ENCODE assay signal across 1 fruit fly cellular context in the genomic region with DNA sequence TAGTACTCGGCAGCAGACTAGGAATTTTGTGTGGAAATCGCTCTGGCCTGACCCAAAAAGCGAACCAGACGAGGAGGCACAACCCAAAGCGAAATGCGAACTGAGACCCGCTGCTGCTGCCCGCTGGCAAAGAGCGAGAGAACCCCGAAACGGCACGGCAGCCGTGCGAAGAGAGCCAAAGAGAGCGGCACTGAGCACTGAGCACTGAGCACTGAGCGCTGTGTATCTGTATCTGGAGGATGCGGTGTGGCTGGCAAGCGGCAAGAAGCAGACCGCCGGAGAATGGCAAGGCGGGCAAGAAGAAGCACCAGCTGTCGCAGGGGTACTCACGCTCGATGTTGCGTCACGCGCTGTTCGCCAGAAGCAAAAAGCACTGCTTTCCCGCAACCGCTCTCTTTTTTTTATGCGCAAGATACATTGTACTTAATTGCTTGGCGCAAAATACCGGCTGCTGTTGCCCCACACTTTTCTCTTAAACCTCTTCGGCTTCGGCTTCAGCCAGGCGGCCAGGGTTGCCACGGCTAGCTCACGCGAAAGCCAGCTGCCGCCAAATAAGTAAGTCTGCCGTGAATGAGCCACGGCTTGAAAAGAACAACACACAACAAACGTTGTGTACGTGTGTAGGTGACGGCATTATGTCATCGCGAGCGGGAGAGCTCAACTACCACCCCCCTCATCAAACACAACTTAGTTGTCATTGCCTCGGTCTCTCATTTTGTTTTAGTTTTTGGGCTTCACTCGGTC.
TF ChIP-seq lines count a peak whose summit lies in the region.

No protein-coding gene starts in this region.

TF ChIP-seq in whole organism, embryonic, 481 proteins besides CTCF, POLR2A, EP300 and RAD21 (continued from another document and continues in another):
- TF ChIP-seq CG6272 (GFP tag; IDR thresholded peaks at IDR 0.05; lab: Robert Waterston, UW): no peak
- TF ChIP-seq bsh (GFP tag; optimal IDR thresholded peaks at IDR 0.05; lab: Kevin White, UChicago): peak in 1 of 2 experiments; percentile 20
- TF ChIP-seq scrt (GFP tag; optimal IDR thresholded peaks at IDR 0.05; lab: Kevin White, UChicago): peak; percentile 47
- TF ChIP-seq CG30403 (GFP tag; optimal IDR thresholded peaks at IDR 0.05; lab: Kevin White, UChicago): no peak
- TF ChIP-seq stc (GFP tag; IDR thresholded peaks at IDR 0.05; lab: Robert Waterston, UW): peak; percentile 41; the same call in 1 of the 2 replicates
- TF ChIP-seq ro (GFP tag; IDR thresholded peaks at IDR 0.05; lab: Robert Waterston, UW): no peak
- peak; percentile 91 for TF ChIP-seq YL-1 (GFP tag; optimal IDR thresholded peaks at IDR 0.05; lab: Kevin White, UChicago)
- TF ChIP-seq gsb-n (tag; optimal IDR thresholded peaks at IDR 0.05; lab: Kevin White, UChicago): peak; percentile 25
- peak; percentile 61 for TF ChIP-seq Hand (GFP tag; optimal IDR thresholded peaks at IDR 0.05; lab: Kevin White, UChicago)
- no peak for TF ChIP-seq CG12391 (tag; optimal IDR thresholded peaks at IDR 0.05; lab: Kevin White, UChicago)
- TF ChIP-seq ATbp (GFP tag; optimal IDR thresholded peaks at IDR 0.05; lab: Kevin White, UChicago): no peak
- TF ChIP-seq Sox100B (GFP tag; optimal IDR thresholded peaks at IDR 0.05; lab: Kevin White, UChicago): no peak
- TF ChIP-seq dysf (GFP tag; IDR thresholded peaks at IDR 0.05; lab: Robert Waterston, UW): no peak; the same call in 2 of the 3 replicates
- no peak for TF ChIP-seq CG11247 (GFP tag; IDR thresholded peaks at IDR 0.05; lab: Robert Waterston, UW)
- no peak for TF ChIP-seq Meics (GFP tag; optimal IDR thresholded peaks at IDR 0.05; lab: Kevin White, UChicago)
- TF ChIP-seq CG12219 (GFP tag; optimal IDR thresholded peaks at IDR 0.05; lab: Kevin White, UChicago): no peak
- TF ChIP-seq MESR4 (GFP tag; optimal IDR thresholded peaks at IDR 0.05; lab: Kevin White, UChicago): peak; percentile 61
- TF ChIP-seq CG3847 (GFP tag; IDR thresholded peaks at IDR 0.05; lab: Robert Waterston, UW): no peak
- TF ChIP-seq lola (GFP tag; optimal IDR thresholded peaks at IDR 0.05; lab: Kevin White, UChicago): no peak
- no peak for TF ChIP-seq Hmx (GFP tag; optimal IDR thresholded peaks at IDR 0.05; lab: Kevin White, UChicago)
- TF ChIP-seq Hr39 (optimal IDR thresholded peaks at IDR 0.05; lab: Kevin White, UChicago): no peak
- TF ChIP-seq gcm2 (GFP tag; optimal IDR thresholded peaks at IDR 0.05; lab: Kevin White, UChicago): peak; percentile 18
- TF ChIP-seq CG7987 (GFP tag; optimal IDR thresholded peaks at IDR 0.05; lab: Kevin White, UChicago): no peak
- TF ChIP-seq CG15514 (GFP tag; optimal IDR thresholded peaks at IDR 0.05; lab: Kevin White, UChicago): peak; percentile 34
- peak; percentile 32 for TF ChIP-seq ftz-f1 (GFP tag; optimal IDR thresholded peaks at IDR 0.05; lab: Kevin White, UChicago)
- no peak for TF ChIP-seq repo (GFP tag; optimal IDR thresholded peaks at IDR 0.05; lab: Kevin White, UChicago)
- peak; percentile 36; the same call in 1 of the 2 replicates for TF ChIP-seq CG8765 (GFP tag; IDR thresholded peaks at IDR 0.05; lab: Robert Waterston, UW)
- no peak for TF ChIP-seq CG11456 (GFP tag; IDR thresholded peaks at IDR 0.05; lab: Robert Waterston, UW)
- no peak for TF ChIP-seq ind (GFP tag; optimal IDR thresholded peaks at IDR 0.05; lab: Kevin White, UChicago)
- TF ChIP-seq toy (GFP tag; IDR thresholded peaks at IDR 0.05; lab: Robert Waterston, UW): no peak; the same call in 1 of the 2 replicates
- TF ChIP-seq Bdp1 (GFP tag; optimal IDR thresholded peaks at IDR 0.05; lab: Kevin White, UChicago): no peak
- peak; percentile 64 for TF ChIP-seq Deaf1 (tag; optimal IDR thresholded peaks at IDR 0.05; lab: Kevin White, UChicago)
- TF ChIP-seq ttk (GFP tag; IDR thresholded peaks at IDR 0.05; lab: Robert Waterston, UW): no peak
- no peak for TF ChIP-seq Atf-2 (GFP tag; optimal IDR thresholded peaks at IDR 0.05; lab: Kevin White, UChicago)
- TF ChIP-seq Usf (GFP tag; optimal IDR thresholded peaks at IDR 0.05; lab: Kevin White, UChicago): no peak
- peak; percentile 57 for TF ChIP-seq BEAF-32 (GFP tag; optimal IDR thresholded peaks at IDR 0.05; lab: Kevin White, UChicago)
- TF ChIP-seq CG30020 (tag; optimal IDR thresholded peaks at IDR 0.05; lab: Kevin White, UChicago): no peak
- peak; percentile 74 for TF ChIP-seq HmgD (GFP tag; optimal IDR thresholded peaks at IDR 0.05; lab: Kevin White, UChicago)
- no peak for TF ChIP-seq Ada2b (GFP tag; IDR thresholded peaks at IDR 0.05; lab: Robert Waterston, UW)
- TF ChIP-seq CG7963 (GFP tag; IDR thresholded peaks at IDR 0.05; lab: Robert Waterston, UW; ENCODE audit: partially characterized antibody): peak; percentile 46; the same call in 1 of the 3 replicates
- peak; percentile 7 for TF ChIP-seq CG2120 (GFP tag; optimal IDR thresholded peaks at IDR 0.05; lab: Kevin White, UChicago)
- no peak for TF ChIP-seq Ptx1 (GFP tag; IDR thresholded peaks at IDR 0.05; lab: Robert Waterston, UW)
- TF ChIP-seq Lpt (GFP tag; optimal IDR thresholded peaks at IDR 0.05; lab: Kevin White, UChicago): peak; percentile 76
- no peak for TF ChIP-seq CG9437 (GFP tag; optimal IDR thresholded peaks at IDR 0.05; lab: Kevin White, UChicago)
- TF ChIP-seq BtbVII (GFP tag; optimal IDR thresholded peaks at IDR 0.05; lab: Kevin White, UChicago): peak; percentile 57
- no peak for TF ChIP-seq Oaz (GFP tag; IDR thresholded peaks at IDR 0.05; lab: Robert Waterston, UW)
- TF ChIP-seq jumu (GFP tag; optimal IDR thresholded peaks at IDR 0.05; lab: Kevin White, UChicago): peak; percentile 40
- TF ChIP-seq cwo (GFP tag; optimal IDR thresholded peaks at IDR 0.05; lab: Kevin White, UChicago): peak; percentile 15
- TF ChIP-seq so (GFP tag; IDR thresholded peaks at IDR 0.05; lab: Robert Waterston, UW): peak; percentile 72; the same call in 2 of the 3 replicates
- peak; percentile 81 for TF ChIP-seq abd-A (tag; optimal IDR thresholded peaks at IDR 0.05; lab: Kevin White, UChicago)
- peak; percentile 2 for TF ChIP-seq eyg (GFP tag; optimal IDR thresholded peaks at IDR 0.05; lab: Kevin White, UChicago)
- peak; percentile 16 for TF ChIP-seq Mad (GFP tag; optimal IDR thresholded peaks at IDR 0.05; lab: Kevin White, UChicago)
- no peak for TF ChIP-seq unpg (GFP tag; optimal IDR thresholded peaks at IDR 0.05; lab: Kevin White, UChicago)
- TF ChIP-seq CG16779 (GFP tag; IDR thresholded peaks at IDR 0.05; lab: Robert Waterston, UW): no peak
- peak; percentile 52; the same call in 1 of the 2 replicates for TF ChIP-seq CG4360 (GFP tag; IDR thresholded peaks at IDR 0.05; lab: Robert Waterston, UW)
- TF ChIP-seq amos (GFP tag; IDR thresholded peaks at IDR 0.05; lab: Robert Waterston, UW; ENCODE audit: partially characterized antibody): 0 out of 2 replicates have a peak, but pooled peaks have one; percentile 35
- no peak for TF ChIP-seq CG33213 (GFP tag; optimal IDR thresholded peaks at IDR 0.05; lab: Kevin White, UChicago)
- no peak for TF ChIP-seq odd (GFP tag; optimal IDR thresholded peaks at IDR 0.05; lab: Kevin White, UChicago)
- TF ChIP-seq CG12769 (tag; optimal IDR thresholded peaks at IDR 0.05; lab: Kevin White, UChicago): peak; percentile 68
- no peak for TF ChIP-seq seq (GFP tag; IDR thresholded peaks at IDR 0.05; lab: Robert Waterston, UW)
- TF ChIP-seq pum (GFP tag; optimal IDR thresholded peaks at IDR 0.05; lab: Kevin White, UChicago): no peak
- no peak for TF ChIP-seq Elba2 (GFP tag; optimal IDR thresholded peaks at IDR 0.05; lab: Kevin White, UChicago)
- no peak for TF ChIP-seq CG11085 (GFP tag; IDR thresholded peaks at IDR 0.05; lab: Robert Waterston, UW)
- TF ChIP-seq lab (GFP tag; optimal IDR thresholded peaks at IDR 0.05; lab: Kevin White, UChicago): peak; percentile 51
- TF ChIP-seq CG8290 (GFP tag; optimal IDR thresholded peaks at IDR 0.05; lab: Kevin White, UChicago): peak; percentile 29
- peak; percentile 45 to 60 for TF ChIP-seq CG8290 (tag; optimal IDR thresholded peaks at IDR 0.05; lab: Kevin White, UChicago)
- peak; percentile 22; the same call in 1 of the 2 replicates for TF ChIP-seq tna (GFP tag; IDR thresholded peaks at IDR 0.05; lab: Robert Waterston, UW; ENCODE audit: partially characterized antibody)
- TF ChIP-seq Asciz (GFP tag; optimal IDR thresholded peaks at IDR 0.05; lab: Kevin White, UChicago): no peak
- no peak for TF ChIP-seq CG10366 (GFP tag; IDR thresholded peaks at IDR 0.05; lab: Robert Waterston, UW)
- TF ChIP-seq tup (GFP tag; optimal IDR thresholded peaks at IDR 0.05; lab: Kevin White, UChicago): no peak
- peak; percentile 21 for TF ChIP-seq Blimp-1 (GFP tag; optimal IDR thresholded peaks at IDR 0.05; lab: Kevin White, UChicago)
- TF ChIP-seq Sin3A (optimal IDR thresholded peaks at IDR 0.05; lab: Kevin White, UChicago): no peak
- TF ChIP-seq tio (GFP tag; optimal IDR thresholded peaks at IDR 0.05; lab: Kevin White, UChicago): no peak
- TF ChIP-seq CG17802 (tag; optimal IDR thresholded peaks at IDR 0.05; lab: Kevin White, UChicago): no peak
- TF ChIP-seq MBD-R2 (GFP tag; IDR thresholded peaks at IDR 0.05; lab: Robert Waterston, UW): peak; percentile 73
- TF ChIP-seq caup (GFP tag; optimal IDR thresholded peaks at IDR 0.05; lab: Kevin White, UChicago; ENCODE audit: severe bottlenecking): peak; percentile 4
- TF ChIP-seq gt (GFP tag; IDR thresholded peaks at IDR 0.05; lab: Robert Waterston, UW): peak; percentile 21; the same call in 1 of the 2 replicates
- peak; percentile 36 for TF ChIP-seq da (GFP tag; optimal IDR thresholded peaks at IDR 0.05; lab: Kevin White, UChicago)
- TF ChIP-seq CG9609 (GFP tag; optimal IDR thresholded peaks at IDR 0.05; lab: Kevin White, UChicago): no peak
- no peak for TF ChIP-seq CG8089 (GFP tag; optimal IDR thresholded peaks at IDR 0.05; lab: Kevin White, UChicago)
- TF ChIP-seq CG17328 (GFP tag; IDR thresholded peaks at IDR 0.05; lab: Robert Waterston, UW): peak; percentile 50; the same call in 1 of the 2 replicates
- TF ChIP-seq fd96Cb (tag; optimal IDR thresholded peaks at IDR 0.05; lab: Kevin White, UChicago): no peak
- peak; percentile 61 for TF ChIP-seq Jarid2 (GFP tag; optimal IDR thresholded peaks at IDR 0.05; lab: Kevin White, UChicago)
- peak; percentile 9 for TF ChIP-seq lilli (GFP tag; optimal IDR thresholded peaks at IDR 0.05; lab: Kevin White, UChicago)
- TF ChIP-seq CG17385 (GFP tag; optimal IDR thresholded peaks at IDR 0.05; lab: Kevin White, UChicago): peak; percentile 100
- no peak for TF ChIP-seq Spps (tag; optimal IDR thresholded peaks at IDR 0.05; lab: Kevin White, UChicago)
- TF ChIP-seq Dip3 (GFP tag; optimal IDR thresholded peaks at IDR 0.05; lab: Kevin White, UChicago): no peak
- TF ChIP-seq TFAM (GFP tag; optimal IDR thresholded peaks at IDR 0.05; lab: Kevin White, UChicago): no peak
- peak; percentile 79; the same call in 2 of the 3 replicates for TF ChIP-seq ci (GFP tag; IDR thresholded peaks at IDR 0.05; lab: Robert Waterston, UW)
- peak; percentile 68 for TF ChIP-seq CG34224 (GFP tag; IDR thresholded peaks at IDR 0.05; lab: Robert Waterston, UW; ENCODE audit: partially characterized antibody)
- TF ChIP-seq CG1603 (tag; optimal IDR thresholded peaks at IDR 0.05; lab: Kevin White, UChicago): no peak
- no peak for TF ChIP-seq grau (tag; optimal IDR thresholded peaks at IDR 0.05; lab: Kevin White, UChicago)
- no peak for TF ChIP-seq CG4404 (GFP tag; IDR thresholded peaks at IDR 0.05; lab: Robert Waterston, UW)
- no peak for TF ChIP-seq Doc2 (GFP tag; IDR thresholded peaks at IDR 0.05; lab: Robert Waterston, UW)
- TF ChIP-seq Dref (GFP tag; IDR thresholded peaks at IDR 0.05; lab: Robert Waterston, UW): no peak
- TF ChIP-seq yki (optimal IDR thresholded peaks at IDR 0.05; lab: Kevin White, UChicago): peak; percentile 93
- no peak for TF ChIP-seq hbn (GFP tag; IDR thresholded peaks at IDR 0.05; lab: Robert Waterston, UW; ENCODE audit: partially characterized antibody)
- no peak for TF ChIP-seq CG3407 (GFP tag; optimal IDR thresholded peaks at IDR 0.05; lab: Kevin White, UChicago)
- no peak for TF ChIP-seq MTF-1 (GFP tag; optimal IDR thresholded peaks at IDR 0.05; lab: Kevin White, UChicago; ENCODE audit: borderline replicate concordance)
- no peak for TF ChIP-seq shn (GFP tag; optimal IDR thresholded peaks at IDR 0.05; lab: Kevin White, UChicago)
- no peak for TF ChIP-seq jigr1 (GFP tag; IDR thresholded peaks at IDR 0.05; lab: Robert Waterston, UW)
- 0 out of 2 replicates have a peak, but pooled peaks have one; percentile 19 for TF ChIP-seq sob (GFP tag; IDR thresholded peaks at IDR 0.05; lab: Robert Waterston, UW)
- peak; percentile 32 for TF ChIP-seq zen (tag; optimal IDR thresholded peaks at IDR 0.05; lab: Kevin White, UChicago)
- TF ChIP-seq CG8388 (GFP tag; optimal IDR thresholded peaks at IDR 0.05; lab: Kevin White, UChicago): no peak
- TF ChIP-seq sd (tag; optimal IDR thresholded peaks at IDR 0.05; lab: Kevin White, UChicago): peak; percentile 52
- TF ChIP-seq ac (GFP tag; optimal IDR thresholded peaks at IDR 0.05; lab: Kevin White, UChicago): peak; percentile 78
- TF ChIP-seq chn (GFP tag; optimal IDR thresholded peaks at IDR 0.05; lab: Kevin White, UChicago): peak; percentile 7
- TF ChIP-seq D (optimal IDR thresholded peaks at IDR 0.05; lab: Kevin White, UChicago): no peak
- TF ChIP-seq D (GFP tag; optimal IDR thresholded peaks at IDR 0.05; lab: Kevin White, UChicago): no peak
- TF ChIP-seq CG11723 (GFP tag; optimal IDR thresholded peaks at IDR 0.05; lab: Kevin White, UChicago): peak; percentile 30
- TF ChIP-seq dati (GFP tag; IDR thresholded peaks at IDR 0.05; lab: Robert Waterston, UW): no peak
- TF ChIP-seq CG8944 (GFP tag; optimal IDR thresholded peaks at IDR 0.05; lab: Kevin White, UChicago): no peak
- peak; percentile 93 for TF ChIP-seq HLHmδ (GFP tag; optimal IDR thresholded peaks at IDR 0.05; lab: Kevin White, UChicago)
- TF ChIP-seq CG15479 (GFP tag; optimal IDR thresholded peaks at IDR 0.05; lab: Kevin White, UChicago): peak; percentile 92
- peak; percentile 32; the same call in 1 of the 2 replicates for TF ChIP-seq rib (GFP tag; IDR thresholded peaks at IDR 0.05; lab: Robert Waterston, UW)
- no peak for TF ChIP-seq sim (GFP tag; IDR thresholded peaks at IDR 0.05; lab: Robert Waterston, UW)
- TF ChIP-seq sens (GFP tag; lab: Kevin White, UChicago): peak; percentile 74
- peak; percentile 33 for TF ChIP-seq CG2116 (GFP tag; optimal IDR thresholded peaks at IDR 0.05; lab: Kevin White, UChicago)
- TF ChIP-seq CG10267 (tag; optimal IDR thresholded peaks at IDR 0.05; lab: Kevin White, UChicago): no peak
- TF ChIP-seq chinmo (GFP tag; IDR thresholded peaks at IDR 0.05; lab: Robert Waterston, UW; ENCODE audit: partially characterized antibody): 0 out of 4 replicates have a peak, but pooled peaks have one; percentile 79
- peak; percentile 28 for TF ChIP-seq CG6765 (GFP tag; optimal IDR thresholded peaks at IDR 0.05; lab: Kevin White, UChicago)
- no peak for TF ChIP-seq dan (GFP tag; IDR thresholded peaks at IDR 0.05; lab: Robert Waterston, UW)
- TF ChIP-seq CG15601 (tag; optimal IDR thresholded peaks at IDR 0.05; lab: Kevin White, UChicago): peak; percentile 38
